Worm (Caenorhabditis elegans) whole organism, L1 larva: ENCODE results near the gene F59B10.2.

Experiments used
- C04F5.9 ChIP-seq: sonication (generic microtip); optimal IDR thresholded peaks from 2 replicates; lab custom pipeline; 2016; ENCODE audit warnings: missing genetic modification characterization, missing compliant biosample characterization
- C34B4.2 ChIP-seq: sonication (generic microtip); optimal IDR thresholded peaks from 2 replicates; lab custom pipeline; 2017; ENCODE audit warnings: mild to moderate bottlenecking, missing genetic modification characterization, missing compliant biosample characterization
- aha-1 ChIP-seq: fragments of 150-350 bp; optimal IDR thresholded peaks from 2 replicates; lab custom pipeline; 2014; ENCODE audit warnings: missing biosample characterization, missing genetic modification characterization
- ceh-82 ChIP-seq, 3 experiments: fragments of 150-350 bp in 1 of 3; sonication (generic microtip) in 2 of 3; optimal IDR thresholded peaks; 2 replicates each; lab custom pipeline; 2014 to 2017; ENCODE audit warnings: missing biosample characterization in 3 of 3, missing genetic modification characterization in 3 of 3
- ceh-90 ChIP-seq: sonication (generic microtip); optimal IDR thresholded peaks from 2 replicates; lab custom pipeline; 2016; ENCODE audit warnings: missing genetic modification characterization, missing compliant biosample characterization
- efl-1 ChIP-seq, 4 experiments: fragments of 150-350 bp; optimal IDR thresholded peaks in 3 of 4; peaks in 1 of 4; 1 replicate in 1 of 4; 2 replicates in 3 of 4; lab custom pipeline; 2014; ENCODE audit warnings: missing biosample characterization in 2 of 4, missing genetic modification characterization in 2 of 4, missing genetic modification reagents in 2 of 4
- egl-13 ChIP-seq: sonication (generic microtip); optimal IDR thresholded peaks from 2 replicates; lab custom pipeline; 2016; ENCODE audit warnings: missing genotype, missing genetic modification reagents, missing genetic modification characterization, missing compliant biosample characterization
- egl-27 ChIP-seq, 2 experiments: fragments of 150-350 bp in 1 of 2; sonication (generic microtip); optimal IDR thresholded peaks; 3 replicates each; lab custom pipeline; 2017 to 2018; ENCODE audit warnings: missing biosample characterization in 2 of 2, missing genetic modification characterization in 2 of 2, missing genetic modification reagents in 2 of 2
- ets-5 ChIP-seq: fragments of 200-800 bp; sonication (Bioruptor generic); IDR thresholded peaks from 2 replicates; pipeline ENCODE4 v1.3.6; 2022; ENCODE audit warnings: missing genetic modification characterization, missing compliant biosample characterization
- fkh-4 ChIP-seq: sonication (generic microtip); optimal IDR thresholded peaks from 2 replicates; lab custom pipeline; 2016; ENCODE audit warnings: missing compliant biosample characterization, missing genetic modification characterization, borderline replicate concordance
- hlh-17 ChIP-seq: fragments of 200-800 bp; sonication (Bioruptor generic); optimal IDR thresholded peaks from 2 replicates; lab custom pipeline; 2018; ENCODE audit warnings: missing genetic modification characterization, mild to moderate bottlenecking, missing compliant biosample characterization, moderate library complexity, borderline replicate concordance
- hlh-4 ChIP-seq: sonication (generic microtip); optimal IDR thresholded peaks from 2 replicates; lab custom pipeline; 2016; ENCODE audit warnings: mild to moderate bottlenecking, missing genetic modification characterization, missing compliant biosample characterization
- hpl-2 ChIP-seq: fragments of 150-350 bp; optimal IDR thresholded peaks from 2 replicates; lab custom pipeline; 2014; ENCODE audit warnings: missing biosample characterization, missing genetic modification reagents, missing genetic modification characterization
- irx-1 ChIP-seq: sonication (generic microtip); optimal IDR thresholded peaks from 2 replicates; lab custom pipeline; 2016; ENCODE audit warnings: missing genetic modification characterization, missing compliant biosample characterization
- isw-1 ChIP-seq: fragments of 200-800 bp; sonication (Bioruptor generic); IDR thresholded peaks from 2 replicates; pipeline ENCODE4 v1.3.6; 2022; ENCODE audit warnings: missing genetic modification characterization, missing compliant biosample characterization
- jun-1 ChIP-seq: fragments of 150-350 bp; optimal IDR thresholded peaks from 2 replicates; lab custom pipeline; 2014; ENCODE audit warnings: missing biosample characterization, missing genetic modification reagents, missing genetic modification characterization
- lin-15B ChIP-seq: fragments of 150-350 bp; sonication (generic microtip); optimal IDR thresholded peaks from 3 replicates; lab custom pipeline; 2014; ENCODE audit warnings: missing biosample characterization, missing genetic modification characterization
- lsy-2 ChIP-seq, 2 experiments: fragments of 150-350 bp; optimal IDR thresholded peaks; 2 replicates each; lab custom pipeline; 2014; ENCODE audit warnings: missing biosample characterization in 2 of 2, missing genetic modification characterization in 2 of 2
- mdl-1 ChIP-seq, 2 experiments: fragments of 150-350 bp; optimal IDR thresholded peaks; 2 replicates each; lab custom pipeline; 2014 to 2017; ENCODE audit warnings: missing biosample characterization in 2 of 2, missing genetic modification characterization in 2 of 2, inconsistent platforms in 1 of 2
- nhr-11 ChIP-seq: fragments of 150-350 bp; optimal IDR thresholded peaks from 2 replicates; lab custom pipeline; 2014; ENCODE audit warnings: missing biosample characterization, missing genetic modification characterization
- nhr-28 ChIP-seq: fragments of 150-350 bp; optimal IDR thresholded peaks from 2 replicates; lab custom pipeline; 2014; ENCODE audit warnings: missing biosample characterization, missing genetic modification characterization
- nhr-76 ChIP-seq: sonication (generic microtip); optimal IDR thresholded peaks from 2 replicates; lab custom pipeline; 2017; ENCODE audit warnings: missing biosample characterization, missing genetic modification characterization
- nhr-77 ChIP-seq: fragments of 150-350 bp; optimal IDR thresholded peaks from 2 replicates; lab custom pipeline; 2014; ENCODE audit warnings: missing biosample characterization, missing genetic modification characterization
- nhr-85 ChIP-seq: sonication (generic microtip); peaks from one replicate; lab custom pipeline; 2016; ENCODE audit warnings: missing genetic modification characterization, inconsistent platforms, missing compliant biosample characterization
- nhr-90 ChIP-seq: sonication (generic microtip); optimal IDR thresholded peaks from 2 replicates; lab custom pipeline; 2016; ENCODE audit warnings: mild to moderate bottlenecking, missing genetic modification characterization, missing compliant biosample characterization; ENCODE audit not compliant: poor library complexity
- pag-3 ChIP-seq: sonication (generic microtip); optimal IDR thresholded peaks from 2 replicates; lab custom pipeline; 2017; ENCODE audit warnings: missing genetic modification characterization, mild to moderate bottlenecking, missing compliant biosample characterization, antibody characterized with exemption, borderline replicate concordance; ENCODE audit not compliant: insufficient read depth
- pax-3 ChIP-seq: fragments of 200-800 bp; sonication (Bioruptor generic); optimal IDR thresholded peaks from 2 replicates; lab custom pipeline; 2018; ENCODE audit warnings: mild to moderate bottlenecking, missing genetic modification characterization, moderate library complexity, missing compliant biosample characterization
- rnt-1 ChIP-seq: sonication (generic microtip); optimal IDR thresholded peaks from 2 replicates; lab custom pipeline; 2016; ENCODE audit warnings: mild to moderate bottlenecking, missing genetic modification characterization, moderate library complexity, missing compliant biosample characterization
- skn-1 ChIP-seq: fragments of 150-350 bp; optimal IDR thresholded peaks from 2 replicates; lab custom pipeline; 2014; ENCODE audit warnings: missing biosample characterization, missing genetic modification characterization
- snpc-4 ChIP-seq: fragments of 150-350 bp; optimal IDR thresholded peaks from 2 replicates; lab custom pipeline; 2014; ENCODE audit warnings: missing biosample characterization, missing genetic modification characterization
- sptf-1 ChIP-seq: fragments of 150-350 bp; optimal IDR thresholded peaks from 2 replicates; lab custom pipeline; 2014; ENCODE audit warnings: missing biosample characterization, missing genetic modification characterization
- sup-37 ChIP-seq: fragments of 200-800 bp; sonication (Bioruptor generic); optimal IDR thresholded peaks from 2 replicates; lab custom pipeline; 2018; ENCODE audit warnings: mild to moderate bottlenecking, missing genetic modification characterization, missing compliant biosample characterization
- tbx-2 ChIP-seq: sonication (generic microtip); optimal IDR thresholded peaks from 2 replicates; lab custom pipeline; 2016; ENCODE audit warnings: missing genetic modification characterization, missing compliant biosample characterization
- unc-30 ChIP-seq: sonication (generic microtip); optimal IDR thresholded peaks from 2 replicates; lab custom pipeline; 2017; ENCODE audit warnings: missing biosample characterization, missing genetic modification characterization
- vab-15 ChIP-seq: sonication (generic microtip); optimal IDR thresholded peaks from 2 replicates; lab custom pipeline; 2017; ENCODE audit warnings: missing genotype, mild to moderate bottlenecking, missing genetic modification characterization, missing compliant biosample characterization
- zag-1 ChIP-seq: fragments of 150-350 bp; optimal IDR thresholded peaks from 2 replicates; lab custom pipeline; 2014; ENCODE audit warnings: missing biosample characterization, missing genetic modification characterization
- zip-4 ChIP-seq: fragments of 200-800 bp; sonication (Bioruptor generic); optimal IDR thresholded peaks from 2 replicates; lab custom pipeline; 2018; ENCODE audit warnings: mild to moderate bottlenecking, missing genetic modification characterization, moderate library complexity, missing compliant biosample characterization
- ztf-4 ChIP-seq: fragments of 150-350 bp; optimal IDR thresholded peaks from 2 replicates; lab custom pipeline; 2014; ENCODE audit warnings: missing biosample characterization, missing genetic modification characterization

The F59B10.2 gene

DNA sequence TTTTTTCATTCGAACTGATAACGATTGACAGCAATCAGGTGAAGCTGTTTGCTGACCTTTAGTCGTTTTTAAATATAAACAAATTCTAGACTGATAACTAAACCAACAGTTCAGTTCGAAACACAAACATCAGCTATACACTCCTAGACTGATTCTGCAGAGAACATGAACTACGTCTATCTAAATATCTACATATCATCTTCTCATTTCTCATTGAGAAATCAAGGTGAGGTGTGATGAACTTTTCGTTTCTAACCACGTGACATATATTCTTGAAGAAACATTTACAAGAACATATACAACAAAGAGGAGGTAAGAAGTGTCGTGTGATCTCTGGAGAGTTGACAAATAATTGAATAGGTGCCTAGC, 47.5 kb upstream of the F59B10.2 start (continued):
- TF ChIP-seq nhr-85 (tag; lab: Kevin White, UChicago) (peak; percentile 97), nhr-90 (peak; percentile 72), nhr-76 (tag; lab: Kevin White, UChicago) (no peak), egl-27 (tag; optimal IDR thresholded peaks at IDR 0.05; lab: Kevin White, UChicago) (no peak), nhr-77 (no peak), egl-13 (tag; lab: Kevin White, UChicago) (no peak), aha-1 (tag; lab: Kevin White, UChicago) (no peak), snpc-4 (tag; lab: Kevin White, UChicago) (peak; percentile 26), efl-1 (optimal IDR thresholded peaks at IDR 0.05; lab: Kevin White, UChicago) (peak in 1 of 2 experiments; percentile 26), efl-1 (GFP tag; optimal IDR thresholded peaks at IDR 0.05 in 1 of 2; lab: Kevin White, UChicago) (peak in 1 of 2 experiments; percentile 31), sup-37 (no peak), zag-1 (tag; lab: Kevin White, UChicago) (no peak), pax-3 (peak; percentile 15), sptf-1 (tag; lab: Kevin White, UChicago) (no peak), pag-3 (tag; lab: Kevin White, UChicago) (no peak), hlh-4 (no peak), ets-5 (GFP tag; lab: Robert Waterston, UW) (no peak), lin-15B (no peak), ztf-4 (tag; lab: Kevin White, UChicago) (peak; percentile 21), ceh-90 (no peak), nhr-28 (tag; lab: Kevin White, UChicago) (no peak), lsy-2 (tag; optimal IDR thresholded peaks at IDR 0.05; lab: Kevin White, UChicago) (peak; percentile 41 to 67), fkh-4 (tag; lab: Kevin White, UChicago) (no peak), hlh-17 (GFP tag; lab: Kevin White, UChicago) (no peak), skn-1 (tag; lab: Kevin White, UChicago) (peak; percentile 73), jun-1 (tag; lab: Kevin White, UChicago) (no peak), zip-4 (GFP tag; lab: Kevin White, UChicago) (no peak), ceh-82 (tag; optimal IDR thresholded peaks at IDR 0.05; lab: Kevin White, UChicago) (no peak), vab-15 (tag; lab: Kevin White, UChicago) (no peak), mdl-1 (tag; optimal IDR thresholded peaks at IDR 0.05; lab: Kevin White, UChicago) (peak in 1 of 2 experiments; percentile 47), nhr-11 (no peak), hpl-2 (GFP tag; lab: Kevin White, UChicago) (no peak), irx-1 (peak; percentile 53), unc-30 (tag; lab: Kevin White, UChicago) (no peak), C04F5.9 (no peak), C34B4.2 (tag; lab: Kevin White, UChicago) (no peak), isw-1 (GFP tag; lab: Robert Waterston, UW) (no peak)

DNA sequence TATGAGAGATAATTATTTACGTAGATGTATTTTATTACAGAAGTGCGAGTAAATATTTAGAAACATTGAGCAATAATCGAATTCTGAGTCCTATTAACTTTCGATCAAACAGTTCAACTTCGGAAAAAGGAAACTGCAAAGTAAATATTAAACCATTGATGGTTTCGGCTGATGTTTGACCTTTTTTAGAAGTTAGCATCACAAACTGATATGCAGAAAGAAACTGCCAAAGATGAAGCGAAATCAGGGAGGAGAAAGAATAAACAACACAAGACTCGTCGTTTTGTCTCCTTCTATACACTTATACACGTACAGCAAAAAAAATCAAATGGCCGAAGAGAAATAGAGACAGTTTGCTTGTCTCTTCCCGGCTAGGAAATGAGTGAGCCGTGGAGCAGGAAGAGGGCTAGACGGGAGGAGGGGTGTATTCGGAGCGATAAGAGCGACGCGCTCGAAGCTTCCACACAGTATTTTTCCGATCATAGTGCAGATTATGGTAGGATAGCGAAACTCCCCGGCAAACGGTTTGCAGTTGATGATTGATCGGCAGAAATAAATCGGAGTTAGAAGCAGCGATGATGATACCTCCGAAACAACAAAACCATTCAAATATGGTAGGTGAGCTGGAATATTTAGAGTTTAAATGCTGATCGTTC, 47.0 kb upstream of the F59B10.2 start:
- TF ChIP-seq lsy-2 (tag; optimal IDR thresholded peaks at IDR 0.05; lab: Kevin White, UChicago) (peak in 1 of 2 experiments; percentile 27), jun-1 (tag; lab: Kevin White, UChicago) (peak; percentile 12), tbx-2 (tag; lab: Kevin White, UChicago) (no peak), rnt-1 (tag; lab: Kevin White, UChicago) (peak; percentile 22), efl-1 (optimal IDR thresholded peaks at IDR 0.05; lab: Kevin White, UChicago) (peak in 1 of 2 experiments; percentile 5), efl-1 (GFP tag; optimal IDR thresholded peaks at IDR 0.05 in 1 of 2; lab: Kevin White, UChicago) (peak in 1 of 2 experiments; percentile 91)
- TF ChIP-seq, all 84 proteins: peak for 4
